Worm (Caenorhabditis elegans) whole organism, L3 larva: ENCODE results near the gene ppm-1.D.

Source experiments
- ZK546.5 ChIP-seq: sonication (generic microtip); optimal IDR thresholded peaks from 2 replicates; lab custom pipeline; 2017; ENCODE audit warnings: missing biosample characterization, missing genetic modification characterization
- aly-2 ChIP-seq: fragments of 150-350 bp; optimal IDR thresholded peaks from 2 replicates; lab custom pipeline; 2014; ENCODE audit warnings: missing biosample characterization, missing genetic modification characterization
- ama-1 ChIP-seq: fragments of 150-350 bp; optimal IDR thresholded peaks from 2 replicates; lab custom pipeline; 2018
- ceh-16 ChIP-seq: sonication (generic microtip); optimal IDR thresholded peaks from 2 replicates; lab custom pipeline; 2017; ENCODE audit warnings: missing biosample characterization, missing genetic modification characterization
- ceh-28 ChIP-seq: fragments of 150-350 bp; optimal IDR thresholded peaks from 2 replicates; lab custom pipeline; 2014; ENCODE audit warnings: missing biosample characterization, missing genetic modification reagents, missing genetic modification characterization
- elt-1 ChIP-seq: fragments of 150-350 bp; optimal IDR thresholded peaks from 2 replicates; lab custom pipeline; 2014; ENCODE audit warnings: missing biosample characterization, missing genetic modification characterization
- elt-2 ChIP-seq: sonication (generic microtip); optimal IDR thresholded peaks from 2 replicates; lab custom pipeline; 2016; ENCODE audit warnings: missing genetic modification reagents, mild to moderate bottlenecking, missing genetic modification characterization, missing compliant biosample characterization
- elt-3 ChIP-seq, 3 experiments: fragments of 150-350 bp in 1 of 3; sonication (generic microtip) in 2 of 3; optimal IDR thresholded peaks; 2 replicates in 2 of 3; 4 replicates in 1 of 3; lab custom pipeline; 2014 to 2017; ENCODE audit warnings: missing biosample characterization in 3 of 3, missing genetic modification characterization in 3 of 3
- eor-1 ChIP-seq, 2 experiments: fragments of 150-350 bp; optimal IDR thresholded peaks; 2 replicates each; lab custom pipeline; 2014 to 2018; ENCODE audit warnings: missing biosample characterization in 2 of 2, missing genetic modification characterization in 2 of 2
- fkh-10 ChIP-seq: sonication (generic microtip); optimal IDR thresholded peaks from 2 replicates; lab custom pipeline; 2017; ENCODE audit warnings: missing biosample characterization, missing genetic modification reagents, missing genetic modification characterization
- fkh-2 ChIP-seq: fragments of 150-350 bp; optimal IDR thresholded peaks from 2 replicates; lab custom pipeline; 2014; ENCODE audit warnings: missing biosample characterization, missing genetic modification reagents, missing genetic modification characterization
- fos-1 ChIP-seq: fragments of 150-350 bp; optimal IDR thresholded peaks from 2 replicates; lab custom pipeline; 2014; ENCODE audit warnings: missing biosample characterization, missing genetic modification characterization
- lin-15B ChIP-seq: fragments of 150-350 bp; optimal IDR thresholded peaks from 2 replicates; lab custom pipeline; 2014; ENCODE audit warnings: missing biosample characterization, missing genetic modification characterization
- lsy-12 ChIP-seq: sonication (generic microtip); optimal IDR thresholded peaks from 2 replicates; lab custom pipeline; 2016; ENCODE audit warnings: mild to moderate bottlenecking, missing genetic modification characterization, missing compliant biosample characterization
- mdl-1 ChIP-seq: fragments of 150-350 bp; optimal IDR thresholded peaks from 2 replicates; lab custom pipeline; 2014; ENCODE audit warnings: missing biosample characterization, missing genetic modification characterization
- nfya-1 ChIP-seq: sonication (generic microtip); optimal IDR thresholded peaks from 2 replicates; lab custom pipeline; 2017; ENCODE audit warnings: missing genetic modification characterization, mild to moderate bottlenecking, missing compliant biosample characterization, antibody characterized with exemption, moderate library complexity; ENCODE audit not compliant: insufficient read depth
- nhr-12 ChIP-seq: fragments of 150-350 bp; optimal IDR thresholded peaks from 2 replicates; lab custom pipeline; 2014; ENCODE audit warnings: missing biosample characterization, missing genetic modification characterization
- nhr-23 ChIP-seq: fragments of 150-350 bp; optimal IDR thresholded peaks from 2 replicates; lab custom pipeline; 2014; ENCODE audit warnings: missing biosample characterization, missing genetic modification reagents, missing genetic modification characterization
- nhr-25 ChIP-seq: sonication (generic microtip); optimal IDR thresholded peaks from 2 replicates; lab custom pipeline; 2017; ENCODE audit warnings: missing biosample characterization, missing genetic modification characterization
- nhr-28 ChIP-seq: fragments of 150-350 bp; optimal IDR thresholded peaks from 2 replicates; lab custom pipeline; 2014; ENCODE audit warnings: missing biosample characterization, missing genetic modification characterization
- pqm-1 ChIP-seq: fragments of 150-350 bp; optimal IDR thresholded peaks from 2 replicates; lab custom pipeline; 2017; ENCODE audit warnings: missing biosample characterization, missing genetic modification characterization, inconsistent platforms
- tbx-2 ChIP-seq: sonication (generic microtip); optimal IDR thresholded peaks from 2 replicates; lab custom pipeline; 2016; ENCODE audit warnings: mild to moderate bottlenecking, missing genetic modification characterization, missing compliant biosample characterization
- unc-62 ChIP-seq: fragments of 150-350 bp; sonication (generic microtip); optimal IDR thresholded peaks from 4 replicates; lab custom pipeline; 2014; ENCODE audit warnings: missing biosample characterization, missing genetic modification reagents, missing genetic modification characterization

Gene ppm-1.D

DNA sequence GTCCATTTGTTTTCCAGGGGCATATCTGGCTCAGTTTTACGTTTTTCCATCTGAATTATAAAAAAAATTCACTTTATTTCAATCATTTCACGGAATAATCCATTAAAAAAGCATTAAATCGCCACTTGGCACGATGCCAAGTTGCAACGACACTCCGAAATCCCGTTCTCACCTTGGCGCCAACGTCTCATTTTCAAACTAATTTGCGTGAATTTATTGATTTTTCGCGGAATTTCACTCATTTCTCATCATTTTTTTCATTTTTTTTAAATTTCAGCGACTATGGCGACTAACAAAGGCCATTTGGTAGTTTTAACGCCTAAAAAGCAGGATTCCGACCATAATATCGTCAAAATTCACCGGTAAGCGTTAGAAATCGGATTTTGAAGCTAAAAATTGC is 44.5 kb downstream of the ppm-1.D start, which contains the start of gene H14E04.2 (continued):
- TF ChIP-seq ceh-28 (peak; percentile 85), mdl-1 (tag; lab: Kevin White, UChicago) (no peak), nfya-1 (tag; lab: Kevin White, UChicago) (peak; percentile 80), nhr-28 (tag; lab: Kevin White, UChicago) (no peak)

DNA sequence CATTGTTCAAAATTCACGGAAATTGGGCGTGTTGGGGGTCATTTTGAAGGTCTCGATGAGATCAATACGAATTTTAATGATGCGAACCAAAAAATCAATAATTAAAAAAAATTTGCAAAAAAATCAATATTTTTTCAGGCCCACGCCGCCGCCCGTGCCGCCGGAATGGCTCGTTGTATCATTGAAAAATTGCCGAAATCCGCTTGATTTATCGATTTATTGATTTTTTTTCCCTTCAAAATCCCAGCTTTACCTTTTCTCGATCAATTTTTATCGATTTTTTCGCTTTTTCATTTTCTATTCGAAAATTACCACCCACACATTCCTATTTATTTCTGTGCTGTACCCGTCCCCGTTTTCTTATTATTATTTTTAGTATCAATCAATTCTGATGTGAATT is 53.0 kb downstream of the ppm-1.D start:
- no peak for TF ChIP-seq elt-2 (tag; lab: Kevin White, UChicago)
- TF ChIP-seq fkh-2 (tag; lab: Kevin White, UChicago), result no peak
- peak; percentile 96 for TF ChIP-seq ceh-28
- TF ChIP-seq elt-3 (tag; optimal IDR thresholded peaks at IDR 0.05; lab: Kevin White, UChicago), result no peak
- TF ChIP-seq elt-1 (tag; lab: Kevin White, UChicago), result no peak
- no peak for TF ChIP-seq lin-15B (tag; lab: Kevin White, UChicago)
- TF ChIP-seq nhr-25 (tag; lab: Kevin White, UChicago), result no peak
- no peak for TF ChIP-seq lsy-12 (tag; lab: Kevin White, UChicago)

DNA sequence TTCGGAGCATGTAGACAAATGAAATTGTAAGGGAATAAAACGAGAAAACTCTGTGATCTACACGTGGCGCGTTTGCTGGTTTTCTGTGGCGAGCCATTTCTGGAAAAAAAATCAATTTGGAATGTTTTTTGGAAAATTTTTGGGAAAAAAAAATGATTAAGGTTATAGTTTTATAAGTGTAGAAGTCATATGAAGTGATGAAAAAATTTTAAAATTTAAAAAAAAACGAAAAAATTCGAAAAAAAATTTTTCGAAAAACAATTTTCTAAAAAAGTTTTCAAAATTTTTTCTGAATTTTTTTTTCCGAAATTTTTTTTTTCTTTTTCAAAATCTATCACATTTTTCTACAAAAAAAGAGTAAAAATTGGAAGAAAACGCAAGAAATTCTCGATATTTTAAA is 55.1 kb downstream of the ppm-1.D start, which contains the start of gene H14E04.3:
Gene H14E04.3, minus strand, starts transcription at position 101 of the 400 bp plus-strand sequence.
- TF ChIP-seq eor-1 (tag; optimal IDR thresholded peaks at IDR 0.05; lab: Kevin White, UChicago), result no peak
- no peak for TF ChIP-seq ama-1 (lab: Kevin White, UChicago)
- TF ChIP-seq lsy-12 (tag; lab: Kevin White, UChicago), result no peak
- TF ChIP-seq aly-2, result no peak
- no peak for TF ChIP-seq nhr-23
- no peak for TF ChIP-seq fos-1
- no peak for TF ChIP-seq unc-62
- no peak for TF ChIP-seq nfya-1 (tag; lab: Kevin White, UChicago)
- TF ChIP-seq tbx-2, result no peak
- TF ChIP-seq fkh-2 (tag; lab: Kevin White, UChicago), result no peak
- TF ChIP-seq fkh-10 (GFP tag; lab: Kevin White, UChicago), result no peak
- TF ChIP-seq ceh-16 (tag; lab: Kevin White, UChicago), result no peak
- TF ChIP-seq pqm-1 (tag; lab: Kevin White, UChicago), result no peak
- no peak for TF ChIP-seq ZK546.5 (tag; lab: Kevin White, UChicago)
- no peak for TF ChIP-seq nhr-12

DNA sequence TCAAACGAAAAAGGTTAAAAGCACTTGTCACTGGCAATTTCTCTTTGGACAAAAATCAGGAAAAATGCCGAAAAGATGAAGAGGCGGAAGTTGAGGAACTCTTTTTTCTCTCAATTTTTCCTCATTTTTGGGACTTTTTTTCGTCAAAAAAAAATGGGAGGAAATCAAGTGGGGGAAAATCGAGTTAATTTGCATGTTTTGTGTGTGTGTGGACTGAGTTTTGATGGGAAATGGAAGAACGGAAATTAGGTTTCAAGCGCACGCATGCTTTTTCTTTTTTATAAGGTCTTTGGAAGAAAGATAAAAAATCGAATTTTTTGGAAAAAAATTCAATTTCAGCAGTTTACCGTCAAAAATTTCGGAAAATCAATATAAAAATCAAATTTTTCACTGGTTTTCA is 60.3 kb downstream of the ppm-1.D start:
- TF ChIP-seq elt-1 (tag; lab: Kevin White, UChicago), result no peak
- TF ChIP-seq mdl-1 (tag; lab: Kevin White, UChicago), result no peak
- TF ChIP-seq fkh-10 (GFP tag; lab: Kevin White, UChicago), result peak; percentile 85
- no peak for TF ChIP-seq eor-1 (tag; optimal IDR thresholded peaks at IDR 0.05; lab: Kevin White, UChicago)
